Fruit fly (Drosophila melanogaster) whole organism, pupa: ENCODE measurements around the gene CG13000.

Experiments used
- CG10348 ChIP-seq: fragments of 200-800 bp; sonication (Bioruptor generic); IDR thresholded peaks from 2 replicates; pipeline ENCODE4 v1.3.6; 2022; ENCODE audit warnings: missing biosample characterization, missing genetic modification characterization
- CG12605 ChIP-seq: fragments of 200-800 bp; sonication (Bioruptor generic); IDR thresholded peaks from 2 replicates; pipeline ENCODE4 v1.3.6; 2022; ENCODE audit warnings: missing biosample characterization, missing genetic modification characterization
- CG13204 ChIP-seq: fragments of 200-800 bp; sonication (Bioruptor generic); optimal IDR thresholded peaks from 2 replicates; lab custom pipeline; 2018; ENCODE audit warnings: missing biosample characterization, mild to moderate bottlenecking, missing genetic modification characterization, moderate library complexity
- CG14655 ChIP-seq: fragments of 200-800 bp; sonication (Bioruptor generic); optimal IDR thresholded peaks from 3 replicates; lab custom pipeline; 2017; ENCODE audit warnings: mild to moderate bottlenecking, missing biosample characterization, missing genetic modification reagents, missing genetic modification characterization
- CG15710 ChIP-seq: fragments of 200-800 bp; sonication (Bioruptor generic); optimal IDR thresholded peaks from 2 replicates; lab custom pipeline; 2018; ENCODE audit warnings: missing biosample characterization, mild to moderate bottlenecking, missing genetic modification characterization, moderate library complexity
- CG17806 ChIP-seq: fragments of 200-800 bp; sonication (Bioruptor generic); optimal IDR thresholded peaks from 2 replicates; lab custom pipeline; 2018; ENCODE audit warnings: missing biosample characterization, mild to moderate bottlenecking, missing genetic modification characterization, moderate library complexity
- CG32121 ChIP-seq: fragments of 200-800 bp; sonication (Bioruptor generic); IDR thresholded peaks from 2 replicates; pipeline ENCODE4 v1.3.6; 2022; ENCODE audit warnings: missing biosample characterization, missing genetic modification characterization
- CG34367 ChIP-seq: fragments of 200-800 bp; sonication (Bioruptor generic); optimal IDR thresholded peaks from 2 replicates; lab custom pipeline; 2018; ENCODE audit warnings: missing biosample characterization, mild to moderate bottlenecking, missing genetic modification characterization
- CG4496 ChIP-seq: fragments of 200-800 bp; sonication (Bioruptor generic); IDR thresholded peaks from 3 replicates; pipeline ENCODE4 v1.3.6; 2022; ENCODE audit warnings: missing biosample characterization, missing genetic modification characterization
- CG8159 ChIP-seq: fragments of 200-800 bp; sonication (Bioruptor generic); optimal IDR thresholded peaks from 3 replicates; lab custom pipeline; 2018; ENCODE audit warnings: missing biosample characterization, mild to moderate bottlenecking, missing genetic modification characterization, moderate library complexity
- CG8301 ChIP-seq: fragments of 200-800 bp; sonication (Bioruptor generic); optimal IDR thresholded peaks from 2 replicates; lab custom pipeline; 2018; ENCODE audit warnings: missing biosample characterization, mild to moderate bottlenecking, missing genetic modification characterization
- CG9948 ChIP-seq: fragments of 200-800 bp; sonication (Bioruptor generic); optimal IDR thresholded peaks from 2 replicates; lab custom pipeline; 2018; ENCODE audit warnings: missing biosample characterization, mild to moderate bottlenecking, missing genetic modification characterization, moderate library complexity
- D1 ChIP-seq: fragments of 200-800 bp; sonication (Bioruptor generic); optimal IDR thresholded peaks from 2 replicates; lab custom pipeline; 2018; ENCODE audit warnings: missing biosample characterization, mild to moderate bottlenecking, missing genetic modification characterization, moderate library complexity
- EcR ChIP-seq: fragments of 200-800 bp; sonication (Bioruptor generic); optimal IDR thresholded peaks from 3 replicates; lab custom pipeline; 2019; ENCODE audit warnings: missing biosample characterization, missing genetic modification characterization, mild to moderate bottlenecking, moderate library complexity, missing genetic modification reagents
- Ets98B ChIP-seq: fragments of 200-800 bp; sonication (Bioruptor generic); IDR thresholded peaks from 2 replicates; pipeline ENCODE4 v1.3.6; 2022; ENCODE audit warnings: missing biosample characterization, missing genetic modification characterization
- Pif1A ChIP-seq: fragments of 200-800 bp; sonication (Bioruptor generic); optimal IDR thresholded peaks from 3 replicates; lab custom pipeline; 2016; ENCODE audit warnings: missing biosample characterization, missing genetic modification characterization
- Pif1B ChIP-seq: fragments of 200-800 bp; sonication (Bioruptor generic); optimal IDR thresholded peaks from 3 replicates; lab custom pipeline; 2016; ENCODE audit warnings: missing biosample characterization, missing genetic modification characterization
- Snoo ChIP-seq: fragments of 200-800 bp; sonication (Bioruptor generic); optimal IDR thresholded peaks from 3 replicates; lab custom pipeline; 2017; ENCODE audit warnings: missing biosample characterization, mild to moderate bottlenecking, missing genetic modification characterization, inconsistent platforms
- fd96Ca ChIP-seq: fragments of 200-800 bp; sonication (Bioruptor generic); IDR thresholded peaks from 3 replicates; pipeline ENCODE4 v1.3.6; 2022; ENCODE audit warnings: missing biosample characterization, missing genetic modification characterization
- gl ChIP-seq: fragments of 200-800 bp; sonication (Bioruptor generic); optimal IDR thresholded peaks from 2 replicates; lab custom pipeline; 2018; ENCODE audit warnings: missing biosample characterization, mild to moderate bottlenecking, missing genetic modification characterization
- rn ChIP-seq: fragments of 200-800 bp; sonication (Bioruptor generic); IDR thresholded peaks from 2 replicates; pipeline ENCODE4 v1.3.6; 2022; ENCODE audit warnings: missing biosample characterization, missing genetic modification characterization

CG13000 gene

dm6 chrX:16906065-16906464, 42.2 kb downstream of the CG13000 start:
- peak; percentile 71 for TF ChIP-seq CG32121 (GFP tag; lab: Robert Waterston, UW)
- TF ChIP-seq CG15710, result no peak
- TF ChIP-seq fd96Ca (GFP tag; lab: Robert Waterston, UW), result 0 out of 3 replicates have a peak, but pooled peaks have one; percentile 43
- peak; percentile 70 for TF ChIP-seq CG4496 (GFP tag; lab: Robert Waterston, UW)
- no peak for TF ChIP-seq rn
- peak; percentile 66; the same call in 1 of the 2 replicates for TF ChIP-seq Ets98B (GFP tag; lab: Robert Waterston, UW)
- no peak for TF ChIP-seq CG14655 (GFP tag; lab: Kevin White, UChicago)
- TF ChIP-seq EcR (GFP tag; lab: Kevin White, UChicago), result peak; percentile 33
- no peak for TF ChIP-seq CG10348 (GFP tag; lab: Robert Waterston, UW)
- TF ChIP-seq Pif1B (GFP tag; lab: Kevin White, UChicago), result peak; percentile 33
- TF ChIP-seq CG8159 (tag; lab: Kevin White, UChicago), result peak; percentile 12
- peak; percentile 29 for TF ChIP-seq gl
- TF ChIP-seq CG9948 (tag; lab: Kevin White, UChicago), result no peak
- TF ChIP-seq CG13204 (GFP tag; lab: Kevin White, UChicago), result no peak
- TF ChIP-seq Pif1A, result peak; percentile 34
- no peak; the same call in 1 of the 2 replicates for TF ChIP-seq CG12605 (GFP tag; lab: Robert Waterston, UW)
- TF ChIP-seq CG8301 (tag; lab: Kevin White, UChicago), result no peak
- no peak for TF ChIP-seq Snoo (tag; lab: Kevin White, UChicago)
- TF ChIP-seq CG34367 (tag; lab: Kevin White, UChicago), result no peak
- no peak for TF ChIP-seq D1
- no peak for TF ChIP-seq CG17806 (tag; lab: Kevin White, UChicago)

- no peak for TF ChIP-seq CG34367 (tag; lab: Kevin White, UChicago)
These were observed 45.8 kb downstream of the CG13000 start for dm6 chrX:16902435-16902834.

dm6 chrX:16900283-16900682, 48.0 kb downstream of the CG13000 start:
- TF ChIP-seq CG32121 (GFP tag; lab: Robert Waterston, UW) (0 out of 2 replicates have a peak, but pooled peaks have one; percentile 1), EcR (GFP tag; lab: Kevin White, UChicago) (peak; percentile 60), CG13204 (GFP tag; lab: Kevin White, UChicago) (no peak)
